Fruit fly (Drosophila melanogaster): ENCODE data around the gene CG42717.

CG42717 gene

DNA sequence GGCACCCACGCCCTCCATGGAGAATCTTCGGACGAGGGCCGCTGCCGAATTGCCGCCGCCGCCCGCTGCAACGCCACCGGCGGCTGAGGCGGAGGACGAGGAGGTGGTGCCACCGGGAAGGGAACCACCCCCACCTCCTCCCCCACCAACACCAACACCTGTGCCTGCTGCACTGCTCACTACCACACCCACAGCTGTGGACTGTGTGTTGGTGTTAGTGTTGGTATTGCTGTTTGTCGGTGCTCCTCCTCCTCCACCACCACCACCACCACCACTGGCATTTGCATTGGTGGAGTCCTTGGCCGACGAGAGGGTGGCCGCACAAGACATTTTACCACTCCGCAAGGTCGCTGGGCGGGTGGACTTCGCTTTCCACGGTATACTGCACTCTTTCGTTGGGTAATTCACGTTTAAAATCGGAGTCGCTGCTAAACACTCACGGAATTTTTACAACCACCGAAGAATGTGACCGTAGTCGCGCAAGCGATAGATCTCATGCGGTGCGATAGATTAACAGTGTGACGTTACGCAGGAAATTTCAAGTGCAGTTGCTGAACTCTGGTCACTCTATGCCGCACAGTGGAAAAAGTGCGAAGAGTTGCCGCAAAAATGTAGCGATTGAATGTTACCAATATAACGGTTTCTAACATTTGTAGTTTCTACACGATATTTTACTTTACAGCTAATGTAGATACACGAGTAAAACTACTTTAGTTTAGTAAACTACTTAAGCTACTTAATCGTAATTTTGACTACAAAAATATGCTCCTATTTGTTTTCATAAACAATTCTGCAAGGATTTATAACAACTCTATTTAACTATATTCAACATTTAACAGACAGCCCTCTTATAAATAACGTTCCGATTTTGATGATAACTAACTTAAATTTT is 21.4 kb downstream of the CG42717 start, which contains the start of gene mib1 (continued):
- TF ChIP-seq CG5180 (GFP tag; optimal IDR thresholded peaks at IDR 0.05) (no peak), CG18619 (GFP tag; optimal IDR thresholded peaks at IDR 0.05) (no peak), Lpt (GFP tag; optimal IDR thresholded peaks at IDR 0.05) (no peak), zen (tag; optimal IDR thresholded peaks at IDR 0.05) (no peak), Neu2 (GFP tag; optimal IDR thresholded peaks at IDR 0.05; ENCODE audit: borderline replicate concordance) (no peak), CG31224 (GFP tag; IDR thresholded peaks at IDR 0.05) (no peak), gcm2 (GFP tag; optimal IDR thresholded peaks at IDR 0.05) (no peak), CG9727 (GFP tag; optimal IDR thresholded peaks at IDR 0.05) (no peak), CG10274 (GFP tag; optimal IDR thresholded peaks at IDR 0.05) (no peak), CG1233 (GFP tag; optimal IDR thresholded peaks at IDR 0.05) (no peak), Hmx (GFP tag; optimal IDR thresholded peaks at IDR 0.05) (no peak), Dp (GFP tag; optimal IDR thresholded peaks at IDR 0.05) (peak; percentile 50), oc (tag; optimal IDR thresholded peaks at IDR 0.05) (peak; percentile 67), knrl (GFP tag; IDR thresholded peaks at IDR 0.05; ENCODE audit: partially characterized antibody) (peak; percentile 89), phol (tag; optimal IDR thresholded peaks at IDR 0.05) (peak; percentile 62), D (optimal IDR thresholded peaks at IDR 0.05) (peak; percentile 78), D (GFP tag; optimal IDR thresholded peaks at IDR 0.05) (no peak), tin (GFP tag; optimal IDR thresholded peaks at IDR 0.05) (no peak), fd102C (GFP tag; optimal IDR thresholded peaks at IDR 0.05) (no peak), ttk (GFP tag; IDR thresholded peaks at IDR 0.05) (no peak), hb (GFP tag; IDR thresholded peaks at IDR 0.05; ENCODE audit: partially characterized antibody) (peak; percentile 84), B-H2 (GFP tag; optimal IDR thresholded peaks at IDR 0.05) (peak; percentile 58), CG34422 (GFP tag; IDR thresholded peaks at IDR 0.05) (peak; percentile 76; the same call in 2 of the 3 replicates), CG31388 (GFP tag; optimal IDR thresholded peaks at IDR 0.05) (no peak), gsb (GFP tag; IDR thresholded peaks at IDR 0.05) (no peak), caup (GFP tag; optimal IDR thresholded peaks at IDR 0.05; ENCODE audit: severe bottlenecking) (peak; percentile 33), ro (GFP tag; IDR thresholded peaks at IDR 0.05) (no peak), CG30403 (GFP tag; optimal IDR thresholded peaks at IDR 0.05) (peak; percentile 5), HmgZ (tag; optimal IDR thresholded peaks at IDR 0.05) (peak; percentile 89), slp2 (GFP tag; optimal IDR thresholded peaks at IDR 0.05) (no peak), CG14441 (GFP tag; IDR thresholded peaks at IDR 0.05) (0 out of 2 replicates have a peak, but pooled peaks have one; percentile 5), vvl (GFP tag; IDR thresholded peaks at IDR 0.05) (peak; percentile 44; the same call in 1 of the 2 replicates), schlank (tag; optimal IDR thresholded peaks at IDR 0.05) (no peak), ftz-f1 (GFP tag; optimal IDR thresholded peaks at IDR 0.05) (peak; percentile 64), CG6791 (GFP tag; IDR thresholded peaks at IDR 0.05; ENCODE audit: partially characterized antibody) (peak; percentile 93), CG2129 (GFP tag; IDR thresholded peaks at IDR 0.05; ENCODE audit: partially characterized antibody) (peak; percentile 63), YL-1 (GFP tag; optimal IDR thresholded peaks at IDR 0.05) (peak; percentile 91), Dip2 (GFP tag; IDR thresholded peaks at IDR 0.05) (no peak), wek (GFP tag; optimal IDR thresholded peaks at IDR 0.05) (no peak), vnd (GFP tag; IDR thresholded peaks at IDR 0.05; ENCODE audit: partially characterized antibody) (peak; percentile 82), run (tag; optimal IDR thresholded peaks at IDR 0.05) (no peak), Kr (GFP tag; optimal IDR thresholded peaks at IDR 0.05) (peak; percentile 18), CG16863 (GFP tag; optimal IDR thresholded peaks at IDR 0.05) (no peak), Ets65A (GFP tag) (peak; percentile 76), nmo (GFP tag; optimal IDR thresholded peaks at IDR 0.05) (peak; percentile 90), ase (GFP tag; IDR thresholded peaks at IDR 0.05) (no peak), Myb (GFP tag; optimal IDR thresholded peaks at IDR 0.05) (peak; percentile 91), CG18476 (GFP tag; optimal IDR thresholded peaks at IDR 0.05) (no peak), klu (GFP tag; IDR thresholded peaks at IDR 0.05) (peak; percentile 25; the same call in 1 of the 2 replicates)

Measured in whole organism, embryonic.